Fruit fly (Drosophila melanogaster): ENCODE results near the gene CG9101.
A peak's percentile ranks its signal among the peaks of the same experiment; 100 is the strongest.

The CG9101 gene

DNA sequence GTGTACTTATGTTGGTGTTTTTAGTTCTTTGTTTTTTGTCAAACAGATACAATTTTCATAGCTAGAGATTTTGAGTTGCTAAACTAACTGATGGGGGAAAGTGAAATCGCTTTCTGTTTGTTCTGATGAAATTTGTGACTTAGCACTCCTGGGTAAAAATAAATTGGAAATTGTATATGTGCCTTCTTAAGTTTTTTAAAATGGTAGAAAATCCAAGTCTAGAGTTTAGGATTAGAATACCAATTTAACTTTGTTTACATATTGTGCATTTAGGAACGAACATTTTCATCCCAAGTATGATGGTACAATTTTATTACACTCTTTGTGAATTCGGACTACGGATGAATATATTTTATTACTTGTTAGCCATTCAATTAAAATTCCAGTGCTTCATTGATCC is at the start of gene CG9101:
CG9101 (minus strand) TSS at position 101 of the 400 bp plus-strand sequence.
- TF ChIP-seq Hnf4 (GFP tag; optimal IDR thresholded peaks at IDR 0.05): no peak
- TF ChIP-seq h (GFP tag; optimal IDR thresholded peaks at IDR 0.05): no peak
- no peak for TF ChIP-seq Mio (GFP tag; optimal IDR thresholded peaks at IDR 0.05)
- TF ChIP-seq usp (GFP tag; optimal IDR thresholded peaks at IDR 0.05): no peak
- no peak for TF ChIP-seq sv (GFP tag; optimal IDR thresholded peaks at IDR 0.05)
- TF ChIP-seq dmrt93B (GFP tag; optimal IDR thresholded peaks at IDR 0.05): no peak
- TF ChIP-seq HLH106 (tag; optimal IDR thresholded peaks at IDR 0.05): no peak
- no peak for TF ChIP-seq sage (GFP tag; optimal IDR thresholded peaks at IDR 0.05)
- no peak for TF ChIP-seq Vsx2 (GFP tag; optimal IDR thresholded peaks at IDR 0.05; ENCODE audit: partially characterized antibody)
- no peak for TF ChIP-seq rgr (GFP tag; optimal IDR thresholded peaks at IDR 0.05)
- TF ChIP-seq dsf (GFP tag; optimal IDR thresholded peaks at IDR 0.05; ENCODE audit: borderline replicate concordance): no peak
- TF ChIP-seq woc (GFP tag; optimal IDR thresholded peaks at IDR 0.05): no peak
- TF ChIP-seq N (GFP tag; optimal IDR thresholded peaks at IDR 0.05): no peak
- TF ChIP-seq CrebA (GFP tag; optimal IDR thresholded peaks at IDR 0.05; ENCODE audit: borderline replicate concordance): no peak
- TF ChIP-seq Sp1 (GFP tag; optimal IDR thresholded peaks at IDR 0.05): no peak
- no peak for TF ChIP-seq Rel (GFP tag; optimal IDR thresholded peaks at IDR 0.05)
- TF ChIP-seq Rel (tag; optimal IDR thresholded peaks at IDR 0.05): no peak
- no peak for TF ChIP-seq GATAd (GFP tag; optimal IDR thresholded peaks at IDR 0.05)
- TF ChIP-seq Hr83 (GFP tag; optimal IDR thresholded peaks at IDR 0.05; ENCODE audit: poor library complexity, severe bottlenecking): no peak

DNA sequence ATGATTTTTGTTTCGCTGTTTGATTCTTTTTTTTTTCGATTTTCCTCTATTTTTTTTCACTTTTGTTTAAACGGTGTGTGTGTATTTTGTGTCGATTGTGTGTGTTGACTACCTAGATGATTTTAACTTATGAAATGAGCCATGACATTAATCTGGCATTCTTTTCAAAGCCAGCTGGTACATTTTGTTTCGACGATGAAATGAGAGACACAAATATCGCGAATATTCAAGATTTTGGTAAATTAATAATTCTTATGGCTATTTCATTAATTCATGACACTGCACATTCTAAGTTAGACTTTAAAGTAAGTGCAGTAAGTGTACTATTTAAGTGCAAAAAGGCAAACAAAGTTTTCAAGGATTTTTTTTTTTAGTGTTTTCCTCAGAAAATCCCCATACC is 42.6 kb upstream of the CG9101 start, which contains the start of gene CG9106:
CG9106 (minus strand) TSS at position 101 of the 400 bp plus-strand sequence.
- TF ChIP-seq HLH106 (tag; optimal IDR thresholded peaks at IDR 0.05): no peak
- no peak for TF ChIP-seq CG32264 (GFP tag; optimal IDR thresholded peaks at IDR 0.05)
- TF ChIP-seq Vsx2 (GFP tag; optimal IDR thresholded peaks at IDR 0.05; ENCODE audit: partially characterized antibody): no peak
- no peak for TF ChIP-seq CrebA (GFP tag; optimal IDR thresholded peaks at IDR 0.05; ENCODE audit: borderline replicate concordance)
- no peak for TF ChIP-seq GATAd (GFP tag; optimal IDR thresholded peaks at IDR 0.05)
- TF ChIP-seq Myc (optimal IDR thresholded peaks at IDR 0.05): no peak
- no peak for TF ChIP-seq sage (GFP tag; optimal IDR thresholded peaks at IDR 0.05)
- TF ChIP-seq Sp1 (GFP tag; optimal IDR thresholded peaks at IDR 0.05): no peak
- TF ChIP-seq psq (GFP tag; optimal IDR thresholded peaks at IDR 0.05): no peak
- TF ChIP-seq jim (GFP tag; optimal IDR thresholded peaks at IDR 0.05): no peak
- TF ChIP-seq br (GFP tag; optimal IDR thresholded peaks at IDR 0.05): no peak
- TF ChIP-seq Jra (GFP tag; optimal IDR thresholded peaks at IDR 0.05): no peak
- no peak for TF ChIP-seq OdsH (GFP tag; optimal IDR thresholded peaks at IDR 0.05)
- TF ChIP-seq usp (GFP tag; optimal IDR thresholded peaks at IDR 0.05): no peak
- no peak for TF ChIP-seq dsf (GFP tag; optimal IDR thresholded peaks at IDR 0.05; ENCODE audit: borderline replicate concordance)
- no peak for TF ChIP-seq Hnf4 (GFP tag; optimal IDR thresholded peaks at IDR 0.05)
- TF ChIP-seq Hr78 (GFP tag; optimal IDR thresholded peaks at IDR 0.05): no peak
- TF ChIP-seq h (GFP tag; optimal IDR thresholded peaks at IDR 0.05): no peak
- no peak for TF ChIP-seq tai (GFP tag; optimal IDR thresholded peaks at IDR 0.05)
- no peak for TF ChIP-seq woc (GFP tag; optimal IDR thresholded peaks at IDR 0.05)

DNA sequence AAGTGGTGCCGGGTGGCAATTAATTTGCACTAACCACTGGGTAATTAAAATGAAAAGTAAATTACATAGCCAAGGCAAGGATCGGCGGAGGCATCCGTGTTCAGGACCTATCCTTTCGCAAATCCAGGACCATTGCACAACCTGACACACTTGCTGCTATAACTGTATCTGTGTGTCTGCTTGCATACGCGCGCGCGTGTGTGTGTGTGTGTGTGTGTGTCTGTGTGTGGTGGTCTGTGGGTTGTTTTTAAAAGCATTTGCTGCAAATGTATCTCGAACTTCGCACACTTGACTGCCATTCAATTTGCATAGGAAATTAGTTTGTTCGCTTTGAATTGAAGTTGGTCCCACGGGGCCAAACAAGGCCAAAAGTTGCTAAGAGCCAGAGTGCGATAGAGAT is 29.6 kb upstream of the CG9101 start:
- TF ChIP-seq Rel (GFP tag; optimal IDR thresholded peaks at IDR 0.05) (no peak), Rel (tag; optimal IDR thresholded peaks at IDR 0.05) (no peak), Dfd (GFP tag; optimal IDR thresholded peaks at IDR 0.05) (peak; percentile 40)

DNA sequence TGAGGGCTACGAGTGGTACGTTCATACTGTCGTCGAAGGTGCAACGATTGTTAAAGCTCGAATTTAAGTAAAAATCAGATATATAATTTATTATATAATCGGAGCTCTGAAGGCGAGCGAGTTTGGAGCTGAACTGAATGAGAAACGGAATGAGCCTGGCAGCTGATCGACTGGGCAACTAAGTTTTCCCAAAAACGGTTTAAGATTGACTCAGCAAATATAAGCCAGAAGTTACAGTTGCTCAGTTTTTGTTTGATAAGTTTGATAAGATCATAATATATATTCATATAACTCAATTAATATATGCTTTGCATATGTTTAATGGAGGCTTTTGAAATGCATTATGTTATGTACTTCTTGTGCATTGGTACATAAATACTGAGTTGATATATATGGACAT is 15.1 kb upstream of the CG9101 start, which contains the start of gene PPYR1:
PPYR1 (minus strand) TSS at position 101 of the 400 bp plus-strand sequence.
- TF ChIP-seq sv (GFP tag; optimal IDR thresholded peaks at IDR 0.05): no peak
- no peak for TF ChIP-seq Mio (GFP tag; optimal IDR thresholded peaks at IDR 0.05)
- TF ChIP-seq h (GFP tag; optimal IDR thresholded peaks at IDR 0.05): no peak
- TF ChIP-seq brk (GFP tag; optimal IDR thresholded peaks at IDR 0.05): no peak
- no peak for TF ChIP-seq CG9705 (GFP tag; optimal IDR thresholded peaks at IDR 0.05)
- no peak for TF ChIP-seq dsf (GFP tag; optimal IDR thresholded peaks at IDR 0.05; ENCODE audit: borderline replicate concordance)
- no peak for TF ChIP-seq Hr78 (GFP tag; optimal IDR thresholded peaks at IDR 0.05)
- no peak for TF ChIP-seq CG32264 (GFP tag; optimal IDR thresholded peaks at IDR 0.05)
- TF ChIP-seq HLH106 (tag; optimal IDR thresholded peaks at IDR 0.05): no peak
- no peak for TF ChIP-seq N (GFP tag; optimal IDR thresholded peaks at IDR 0.05)
- TF ChIP-seq fru (GFP tag; optimal IDR thresholded peaks at IDR 0.05): no peak
- TF ChIP-seq pan (optimal IDR thresholded peaks at IDR 0.05): no peak
- no peak for TF ChIP-seq Vsx2 (GFP tag; optimal IDR thresholded peaks at IDR 0.05; ENCODE audit: partially characterized antibody)
- no peak for TF ChIP-seq woc (GFP tag; optimal IDR thresholded peaks at IDR 0.05)

All from whole organism, wandering third instar larva.